Worm (Caenorhabditis elegans) whole organism, young adult: ENCODE results near the gene hpo-28.

ENCODE experiments used
- Y56A3A.18 ChIP-seq: fragments of 200-800 bp; sonication (Bioruptor generic); IDR thresholded peaks from 2 replicates; pipeline ENCODE4 v1.3.6; 2022; ENCODE audit warnings: missing genetic modification reagents, missing genetic modification characterization, missing compliant biosample characterization
- Y67H2A.10 ChIP-seq: fragments of 200-800 bp; sonication (Bioruptor generic); conservative IDR thresholded peaks from 2 replicates; pipeline ENCODE4 v1.3.6; 2022; ENCODE audit warnings: missing genetic modification reagents, missing genetic modification characterization, missing compliant biosample characterization
- Y95B8A.8 ChIP-seq: fragments of 200-800 bp; sonication (Bioruptor generic); IDR thresholded peaks from 2 replicates; pipeline ENCODE4 v1.3.6; 2022; ENCODE audit warnings: missing genetic modification reagents, missing genetic modification characterization, missing compliant biosample characterization
- attf-6 ChIP-seq: fragments of 200-800 bp; sonication (Bioruptor generic); IDR thresholded peaks from 2 replicates; pipeline ENCODE4 v1.3.6; 2022; ENCODE audit warnings: missing genetic modification reagents, missing genetic modification characterization, missing compliant biosample characterization
- bed-1 ChIP-seq: fragments of 200-800 bp; sonication (Bioruptor generic); IDR thresholded peaks from 2 replicates; pipeline ENCODE4 v1.3.6; 2022; ENCODE audit warnings: missing genetic modification reagents, missing genetic modification characterization, missing compliant biosample characterization
- ets-4 ChIP-seq: fragments of 200-800 bp; sonication (Bioruptor generic); optimal IDR thresholded peaks from 2 replicates; lab custom pipeline; 2018; ENCODE audit warnings: mild to moderate bottlenecking, missing genetic modification characterization, missing compliant biosample characterization
- fkh-3 ChIP-seq: sonication (generic microtip); optimal IDR thresholded peaks from 2 replicates; lab custom pipeline; 2016; ENCODE audit warnings: mild to moderate bottlenecking, missing genetic modification characterization, missing compliant biosample characterization
- gei-17 ChIP-seq: fragments of 200-800 bp; sonication (Bioruptor generic); optimal IDR thresholded peaks from 2 replicates; lab custom pipeline; 2018; ENCODE audit warnings: mild to moderate bottlenecking, missing genetic modification characterization, missing compliant biosample characterization
- hrde-1 ChIP-seq: sonication (generic microtip); optimal IDR thresholded peaks from 2 replicates; lab custom pipeline; 2016; ENCODE audit warnings: missing genetic modification characterization, mild to moderate bottlenecking, missing compliant biosample characterization, moderate library complexity, missing genotype, missing genetic modification reagents, borderline replicate concordance
- hsf-1 ChIP-seq: fragments of 200-800 bp; sonication (Bioruptor generic); IDR thresholded peaks from 2 replicates; pipeline ENCODE4 v1.3.6; 2022; ENCODE audit warnings: missing genetic modification reagents, missing genetic modification characterization, missing compliant biosample characterization
- let-526 ChIP-seq: fragments of 200-800 bp; sonication (Bioruptor generic); IDR thresholded peaks from 2 replicates; pipeline ENCODE4 v1.3.6; 2022; ENCODE audit warnings: missing genetic modification reagents, missing genetic modification characterization, missing compliant biosample characterization
- lsy-27 ChIP-seq: sonication (generic microtip); optimal IDR thresholded peaks from 2 replicates; lab custom pipeline; 2017; ENCODE audit warnings: missing genetic modification characterization, mild to moderate bottlenecking, missing compliant biosample characterization, antibody characterized with exemption, missing genotype, borderline replicate concordance; ENCODE audit not compliant: insufficient read depth
- madf-6 ChIP-seq: fragments of 200-800 bp; sonication (Bioruptor generic); IDR thresholded peaks from 2 replicates; pipeline ENCODE4 v1.3.6; 2022; ENCODE audit warnings: missing genetic modification reagents, missing genetic modification characterization, missing compliant biosample characterization
- nfyb-1 ChIP-seq: fragments of 200-800 bp; sonication (Bioruptor generic); IDR thresholded peaks from 2 replicates; pipeline ENCODE4 v1.3.6; 2022; ENCODE audit warnings: missing genetic modification reagents, missing genetic modification characterization, missing compliant biosample characterization
- sdz-38 ChIP-seq: sonication (generic microtip); optimal IDR thresholded peaks from 2 replicates; lab custom pipeline; 2016; ENCODE audit warnings: missing genotype, missing genetic modification characterization, missing compliant biosample characterization
- unc-62 ChIP-seq: fragments of 150-350 bp; optimal IDR thresholded peaks from 2 replicates; lab custom pipeline; 2014; ENCODE audit warnings: missing biosample characterization, missing genetic modification reagents, missing genetic modification characterization
- zim-3 ChIP-seq: sonication (generic microtip); optimal IDR thresholded peaks from 2 replicates; lab custom pipeline; 2017; ENCODE audit warnings: mild to moderate bottlenecking, missing genetic modification characterization, moderate library complexity, missing compliant biosample characterization
- ztf-18 ChIP-seq: sonication (generic microtip); optimal IDR thresholded peaks from 2 replicates; lab custom pipeline; 2016; ENCODE audit warnings: missing genotype, mild to moderate bottlenecking, missing genetic modification characterization, missing compliant biosample characterization
- ztf-28 ChIP-seq: fragments of 200-800 bp; sonication (Bioruptor generic); IDR thresholded peaks from 2 replicates; pipeline ENCODE4 v1.3.6; 2022; ENCODE audit warnings: missing genetic modification reagents, missing genetic modification characterization, missing compliant biosample characterization

Gene hpo-28

ce11 chrIII:5660976-5661375 is 48.1 kb downstream of the hpo-28 start, which contains the start of gene F54E7.6:
Gene F54E7.6, minus strand, starts transcription at chrIII:5661085.
- TF ChIP-seq sdz-38 (tag; lab: Kevin White, UChicago) (no peak), zim-3 (tag; lab: Kevin White, UChicago) (no peak), ets-4 (GFP tag; lab: Kevin White, UChicago) (no peak), gei-17 (no peak), attf-6 (GFP tag; lab: Robert Waterston, UW) (no peak), Y95B8A.8 (GFP tag; lab: Robert Waterston, UW) (no peak), ztf-28 (GFP tag; lab: Robert Waterston, UW) (no peak), let-526 (GFP tag; lab: Robert Waterston, UW) (no peak), lsy-27 (no peak), bed-1 (no peak), Y56A3A.18 (GFP tag; lab: Robert Waterston, UW) (no peak), madf-6 (no peak)

- TF ChIP-seq hrde-1 (tag; lab: Kevin White, UChicago) = no peak
- TF ChIP-seq fkh-3 (tag; lab: Kevin White, UChicago) = no peak
- TF ChIP-seq unc-62 (GFP tag; lab: Kevin White, UChicago) = no peak
- no peak for TF ChIP-seq nfyb-1 (GFP tag; lab: Robert Waterston, UW)
- TF ChIP-seq Y67H2A.10 (GFP tag; lab: Robert Waterston, UW) = no peak
- TF ChIP-seq hsf-1 (GFP tag; lab: Robert Waterston, UW) = no peak
- no peak for TF ChIP-seq ztf-18 (tag; lab: Kevin White, UChicago)
Measured at ce11 chrIII:5656941-5657340, 52.2 kb downstream of the hpo-28 start, which contains the start of gene sdz-21. Gene sdz-21, minus strand, starts transcription at chrIII:5657041.
